Fruit fly (Drosophila melanogaster): ENCODE measurements around the gene CG13385.
A peak's percentile ranks its signal among the peaks of the same experiment; 100 is the strongest.

DNA sequence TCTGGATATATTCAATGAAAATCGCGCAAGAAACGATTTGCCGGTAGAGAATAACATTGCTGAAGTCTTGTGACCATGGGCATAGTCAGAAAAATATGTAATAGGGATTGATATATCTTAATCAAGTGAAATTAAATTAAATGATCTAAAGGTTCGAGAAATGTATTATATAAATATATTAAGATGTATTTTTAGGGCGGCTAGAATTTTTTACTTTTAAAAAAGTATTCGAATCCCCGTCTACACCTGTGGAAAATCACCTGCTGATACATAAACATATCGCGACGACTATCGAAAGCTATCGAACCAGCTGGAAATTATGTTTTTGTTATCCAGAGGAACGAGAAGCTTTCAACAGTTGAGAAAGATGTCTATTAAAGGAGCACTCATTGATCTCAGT lies 19.7 kb upstream of the CG13385 start, which contains the start of the genes CG13390 and CG17294:
- peak; percentile 100 for TF ChIP-seq CG4496 (GFP tag; IDR thresholded peaks at IDR 0.05)
- peak; percentile 100 for TF ChIP-seq Snoo (tag; optimal IDR thresholded peaks at IDR 0.05)
- peak; percentile 99 for TF ChIP-seq rn (GFP tag; IDR thresholded peaks at IDR 0.05)
- TF ChIP-seq CG34367 (tag; optimal IDR thresholded peaks at IDR 0.05), result peak; percentile 99
- TF ChIP-seq D1 (tag; optimal IDR thresholded peaks at IDR 0.05), result peak; percentile 99
- peak; percentile 99 for TF ChIP-seq Pif1A (GFP tag; optimal IDR thresholded peaks at IDR 0.05)
- TF ChIP-seq Ets98B (GFP tag; IDR thresholded peaks at IDR 0.05), result peak; percentile 100
- peak; percentile 98 for TF ChIP-seq CG13204 (GFP tag; optimal IDR thresholded peaks at IDR 0.05)
- peak; percentile 100 for TF ChIP-seq CG17806 (tag; optimal IDR thresholded peaks at IDR 0.05)
- peak; percentile 99 for TF ChIP-seq Pif1B (GFP tag; optimal IDR thresholded peaks at IDR 0.05)
- TF ChIP-seq CG12605 (GFP tag; IDR thresholded peaks at IDR 0.05), result peak; percentile 99
- TF ChIP-seq CG14655 (GFP tag; optimal IDR thresholded peaks at IDR 0.05), result peak; percentile 100
- TF ChIP-seq fd96Ca (GFP tag; IDR thresholded peaks at IDR 0.05), result peak; percentile 96
- peak; percentile 72 for TF ChIP-seq EcR (GFP tag; optimal IDR thresholded peaks at IDR 0.05)

Measured in whole organism, pupa.